Worm (Caenorhabditis elegans) whole organism, young adult: ENCODE data around the gene par-1.

Experiments used
- F52B5.7 ChIP-seq: sonication (generic microtip); optimal IDR thresholded peaks from 2 replicates; lab custom pipeline; 2016; ENCODE audit warnings: mild to moderate bottlenecking, missing genetic modification characterization, missing compliant biosample characterization
- ama-1 ChIP-seq, 3 experiments: fragments of 150-350 bp in 1 of 3; sonication (generic microtip) in 2 of 3; optimal IDR thresholded peaks; 2 replicates each; lab custom pipeline; 2014 to 2018; ENCODE audit warnings: missing biosample characterization in 2 of 3, missing genetic modification characterization in 2 of 3, missing genetic modification reagents in 2 of 3
- bed-2 ChIP-seq: fragments of 200-800 bp; sonication (Bioruptor generic); IDR thresholded peaks from 2 replicates; pipeline ENCODE4 v1.3.6; 2022; ENCODE audit warnings: missing genetic modification reagents, missing genetic modification characterization, missing compliant biosample characterization
- madf-6 ChIP-seq: fragments of 200-800 bp; sonication (Bioruptor generic); IDR thresholded peaks from 2 replicates; pipeline ENCODE4 v1.3.6; 2022; ENCODE audit warnings: missing genetic modification reagents, missing genetic modification characterization, missing compliant biosample characterization
- rcor-1 ChIP-seq: fragments of 200-800 bp; sonication (Bioruptor generic); IDR thresholded peaks from 2 replicates; pipeline ENCODE4 v1.3.6; 2022; ENCODE audit warnings: missing genetic modification reagents, missing genetic modification characterization, missing compliant biosample characterization
- unc-130 ChIP-seq: sonication (generic microtip); optimal IDR thresholded peaks from 2 replicates; lab custom pipeline; 2016; ENCODE audit warnings: missing genetic modification reagents, missing genetic modification characterization, missing compliant biosample characterization

DNA sequence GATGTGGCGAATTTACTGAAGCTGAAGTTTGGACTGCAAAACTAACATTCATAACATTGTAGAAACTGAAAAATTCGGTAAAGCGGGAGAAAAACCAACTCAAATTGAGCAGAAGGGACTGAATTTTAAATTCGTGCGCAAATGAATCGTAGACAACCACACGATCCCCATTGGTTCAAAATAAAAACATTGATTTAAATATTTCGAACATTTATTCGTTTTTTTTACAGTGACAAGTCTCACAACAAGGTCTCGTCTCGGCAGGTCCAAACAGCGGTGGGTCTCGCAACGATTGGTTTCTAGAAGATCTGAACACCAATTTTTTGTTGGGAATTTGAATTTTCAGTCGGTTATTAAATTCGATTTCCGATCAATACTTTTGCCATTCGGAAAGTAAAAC lies 59.6 kb downstream of the par-1 start, which contains the start of gene D1086.18:
- TF ChIP-seq madf-6 (GFP tag; lab: Robert Waterston, UW) (no peak), ama-1 (optimal IDR thresholded peaks at IDR 0.05; lab: Kevin White, UChicago) (no peak), ama-1 (GFP tag; optimal IDR thresholded peaks at IDR 0.05; lab: Kevin White, UChicago) (no peak), bed-2 (no peak), F52B5.7 (tag; lab: Kevin White, UChicago) (no peak), unc-130 (no peak), rcor-1 (GFP tag; lab: Robert Waterston, UW) (no peak)
